Worm (Caenorhabditis elegans) whole organism, late embryonic: ENCODE results near the gene C02F4.5.

Experiments
- F13H6.1 ChIP-seq: sonication (generic microtip); optimal IDR thresholded peaks from 2 replicates; lab custom pipeline; 2016; ENCODE audit warnings: missing genetic modification characterization, missing compliant biosample characterization
- elt-2 ChIP-seq: sonication (generic microtip); optimal IDR thresholded peaks from 2 replicates; lab custom pipeline; 2016; ENCODE audit warnings: missing genetic modification reagents, missing genetic modification characterization, missing compliant biosample characterization
- hlh-15 ChIP-seq: sonication (generic microtip); optimal IDR thresholded peaks from 2 replicates; lab custom pipeline; 2016; ENCODE audit warnings: missing genetic modification characterization, missing compliant biosample characterization
- hlh-8 ChIP-seq: sonication (generic microtip); optimal IDR thresholded peaks from 2 replicates; lab custom pipeline; 2016; ENCODE audit warnings: missing genotype, missing genetic modification characterization, missing compliant biosample characterization
- nhr-11 ChIP-seq: fragments of 150-350 bp; optimal IDR thresholded peaks from 2 replicates; lab custom pipeline; 2014; ENCODE audit warnings: missing biosample characterization, missing genetic modification characterization
- pha-4 ChIP-seq: fragments of 150-350 bp; optimal IDR thresholded peaks from 2 replicates; lab custom pipeline; 2018; ENCODE audit warnings: missing biosample characterization, missing genetic modification reagents, missing genetic modification characterization
- sdc-2 ChIP-seq: sonication (generic microtip); optimal IDR thresholded peaks from 2 replicates; lab custom pipeline; 2016; ENCODE audit warnings: missing genotype, missing genetic modification characterization, missing compliant biosample characterization
- tbx-2 ChIP-seq: sonication (generic microtip); optimal IDR thresholded peaks from 2 replicates; lab custom pipeline; 2016; ENCODE audit warnings: missing genetic modification characterization, missing compliant biosample characterization
- unc-42 ChIP-seq: sonication (generic microtip); optimal IDR thresholded peaks from 2 replicates; lab custom pipeline; 2016; ENCODE audit warnings: missing genotype, missing genetic modification characterization, missing compliant biosample characterization

DNA sequence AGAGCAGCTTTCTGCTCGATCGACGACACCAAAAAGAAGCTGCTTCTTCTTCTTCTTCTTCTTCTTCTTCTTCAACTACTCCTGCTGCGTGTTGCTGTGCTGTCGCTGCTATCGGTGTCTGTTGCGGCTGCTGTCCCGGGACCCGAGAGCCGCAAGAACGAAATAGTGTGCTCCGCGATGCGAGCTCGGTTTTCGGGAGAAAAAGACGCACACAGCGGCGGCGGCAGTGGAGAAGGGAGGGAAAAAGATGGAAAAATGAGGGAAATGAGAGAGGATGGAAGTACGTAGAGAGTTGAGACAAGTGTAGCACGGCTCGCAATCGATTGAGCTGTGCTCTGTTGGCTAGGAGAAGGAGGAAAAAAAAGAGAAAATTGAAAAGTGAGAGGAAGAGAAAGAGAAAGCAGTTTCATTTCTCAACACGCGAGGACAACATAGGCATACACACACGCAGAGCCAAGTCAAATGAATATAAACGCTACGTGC is 20.2 kb downstream of the C02F4.5 start:
- TF ChIP-seq pha-4 (tag; lab: Kevin White, UChicago) (no peak), elt-2 (no peak), hlh-15 (no peak), F13H6.1 (tag; lab: Kevin White, UChicago) (peak; percentile 4), nhr-11 (tag; lab: Kevin White, UChicago) (no peak), tbx-2 (peak; percentile 58), sdc-2 (peak; percentile 36), unc-42 (tag; lab: Kevin White, UChicago) (peak; percentile 82), hlh-8 (tag; lab: Kevin White, UChicago) (peak; percentile 29)
